Fruit fly (Drosophila melanogaster) whole organism, prepupa: Measurements from ENCODE around the gene CG44869.

Experiments used
- Blimp-1 ChIP-seq: fragments of 200-800 bp; sonication (Bioruptor generic); optimal IDR thresholded peaks from 3 replicates; lab custom pipeline; 2017; ENCODE audit warnings: missing biosample characterization, missing genetic modification characterization, mild to moderate bottlenecking, moderate library complexity, missing genetic modification reagents
- CG10631 ChIP-seq: fragments of 200-800 bp; sonication (Bioruptor generic); optimal IDR thresholded peaks from 2 replicates; lab custom pipeline; 2016; ENCODE audit warnings: missing biosample characterization, missing genetic modification characterization
- CG10669 ChIP-seq: fragments of 200-800 bp; sonication (Bioruptor generic); optimal IDR thresholded peaks from 3 replicates; lab custom pipeline; 2018; ENCODE audit warnings: missing biosample characterization, mild to moderate bottlenecking, missing genetic modification characterization, moderate library complexity
- CG11294 ChIP-seq: fragments of 200-800 bp; sonication (Bioruptor generic); IDR thresholded peaks from 2 replicates; pipeline ENCODE4 v1.3.6; 2022; ENCODE audit warnings: missing biosample characterization, missing genetic modification characterization
- CG11762 ChIP-seq: fragments of 200-800 bp; sonication (Bioruptor generic); optimal IDR thresholded peaks from 3 replicates; lab custom pipeline; 2016; ENCODE audit warnings: missing biosample characterization, missing genetic modification characterization; ENCODE audit not compliant: insufficient read depth
- CG11902 ChIP-seq: fragments of 200-800 bp; sonication (Bioruptor generic); optimal IDR thresholded peaks from 3 replicates; lab custom pipeline; 2016; ENCODE audit warnings: missing biosample characterization, missing genetic modification characterization
- CG15336 ChIP-seq: fragments of 200-800 bp; sonication (Bioruptor generic); IDR thresholded peaks from 2 replicates; pipeline ENCODE4 v1.3.6; 2022; ENCODE audit warnings: missing biosample characterization, missing genetic modification characterization
- CG1621 ChIP-seq: fragments of 200-800 bp; sonication (Bioruptor generic); optimal IDR thresholded peaks from 3 replicates; lab custom pipeline; 2018; ENCODE audit warnings: missing biosample characterization, mild to moderate bottlenecking, missing genetic modification characterization
- CG3032 ChIP-seq: fragments of 200-800 bp; optimal IDR thresholded peaks from 2 replicates; lab custom pipeline; 2019; ENCODE audit warnings: missing biosample characterization, mild to moderate bottlenecking, missing genetic modification characterization, moderate library complexity
- CG31627 ChIP-seq: fragments of 200-800 bp; sonication (Bioruptor generic); optimal IDR thresholded peaks from 3 replicates; lab custom pipeline; 2016; ENCODE audit warnings: missing biosample characterization, missing genetic modification characterization
- CG32006 ChIP-seq: fragments of 200-800 bp; sonication (Bioruptor generic); optimal IDR thresholded peaks from 3 replicates; lab custom pipeline; 2017; ENCODE audit warnings: missing biosample characterization, mild to moderate bottlenecking, missing genetic modification characterization
- CG3919 ChIP-seq: fragments of 200-800 bp; sonication (Bioruptor generic); optimal IDR thresholded peaks from 3 replicates; lab custom pipeline; 2016; ENCODE audit warnings: missing biosample characterization, missing genetic modification characterization
- CG4318 ChIP-seq: fragments of 200-800 bp; sonication (Bioruptor generic); optimal IDR thresholded peaks from 3 replicates; lab custom pipeline; 2017; ENCODE audit warnings: missing biosample characterization, mild to moderate bottlenecking, missing genetic modification characterization
- CG6163 ChIP-seq: fragments of 200-800 bp; sonication (Bioruptor generic); IDR thresholded peaks from 3 replicates; pipeline ENCODE4 v1.3.6; 2022; ENCODE audit warnings: missing biosample characterization, missing genetic modification characterization
- CG6276 ChIP-seq: fragments of 200-800 bp; sonication (Bioruptor generic); optimal IDR thresholded peaks from 2 replicates; lab custom pipeline; 2017; ENCODE audit warnings: missing biosample characterization, mild to moderate bottlenecking, missing genetic modification characterization
- CG6792 ChIP-seq: fragments of 200-800 bp; sonication (Bioruptor generic); optimal IDR thresholded peaks from 3 replicates; lab custom pipeline; 2016; ENCODE audit warnings: missing biosample characterization, missing genetic modification characterization
- CG6808 ChIP-seq: fragments of 200-800 bp; sonication (Bioruptor generic); optimal IDR thresholded peaks from 3 replicates; lab custom pipeline; 2017; ENCODE audit warnings: missing biosample characterization, missing genetic modification characterization, mild to moderate bottlenecking, moderate library complexity, missing genetic modification reagents
- CG6854 ChIP-seq: fragments of 200-800 bp; sonication (Bioruptor generic); optimal IDR thresholded peaks from 2 replicates; lab custom pipeline; 2017; ENCODE audit warnings: missing biosample characterization, mild to moderate bottlenecking, missing genetic modification characterization
- CG7368 ChIP-seq: fragments of 200-800 bp; sonication (Bioruptor generic); optimal IDR thresholded peaks from 3 replicates; lab custom pipeline; 2016; ENCODE audit warnings: missing biosample characterization, missing genetic modification characterization
- CG8119 ChIP-seq: fragments of 200-800 bp; sonication (Bioruptor generic); IDR thresholded peaks from 3 replicates; pipeline ENCODE4 v1.3.6; 2022; ENCODE audit warnings: missing biosample characterization, missing genetic modification characterization
- CG8319 ChIP-seq: fragments of 200-800 bp; sonication (Bioruptor generic); optimal IDR thresholded peaks from 3 replicates; lab custom pipeline; 2016; ENCODE audit warnings: missing biosample characterization, missing genetic modification characterization
- CG8632 ChIP-seq: fragments of 200-800 bp; sonication (Bioruptor generic); optimal IDR thresholded peaks from 3 replicates; lab custom pipeline; 2016; ENCODE audit warnings: missing biosample characterization, missing genetic modification characterization
- CG9139 ChIP-seq: fragments of 200-800 bp; sonication (Bioruptor generic); optimal IDR thresholded peaks from 3 replicates; lab custom pipeline; 2017; ENCODE audit warnings: missing biosample characterization, mild to moderate bottlenecking, missing genetic modification characterization
- Eip75B ChIP-seq: fragments of 200-800 bp; sonication (Bioruptor generic); optimal IDR thresholded peaks from 3 replicates; lab custom pipeline; 2016; ENCODE audit warnings: missing biosample characterization, missing genetic modification characterization
- Eip93F ChIP-seq: fragments of 200-800 bp; sonication (Bioruptor generic); optimal IDR thresholded peaks from 2 replicates; lab custom pipeline; 2016; ENCODE audit warnings: missing biosample characterization, mild to moderate bottlenecking, missing genetic modification characterization
- Ets96B ChIP-seq: fragments of 200-800 bp; optimal IDR thresholded peaks from 2 replicates; lab custom pipeline; 2019; ENCODE audit warnings: missing biosample characterization, mild to moderate bottlenecking, missing genetic modification characterization, moderate library complexity
- Gug ChIP-seq: fragments of 200-800 bp; sonication (Bioruptor generic); IDR thresholded peaks from 2 replicates; pipeline ENCODE4 v1.3.6; 2022; ENCODE audit warnings: missing biosample characterization, missing genetic modification characterization
- Hr38 ChIP-seq: sonication (Bioruptor generic); optimal IDR thresholded peaks from 2 replicates; lab custom pipeline; 2016; ENCODE audit warnings: missing biosample characterization, missing genetic modification characterization
- Hr39 ChIP-seq: fragments of 200-800 bp; sonication (Bioruptor generic); optimal IDR thresholded peaks from 2 replicates; lab custom pipeline; 2016; ENCODE audit warnings: missing biosample characterization, missing genetic modification characterization
- Hr4 ChIP-seq: fragments of 200-800 bp; sonication (Bioruptor generic); optimal IDR thresholded peaks from 3 replicates; lab custom pipeline; 2016; ENCODE audit warnings: missing biosample characterization, missing genetic modification characterization
- Lpt ChIP-seq: fragments of 200-800 bp; sonication (Bioruptor generic); optimal IDR thresholded peaks from 3 replicates; lab custom pipeline; 2016; ENCODE audit warnings: missing biosample characterization, missing genetic modification characterization
- Met ChIP-seq: fragments of 200-800 bp; sonication (Bioruptor generic); optimal IDR thresholded peaks from 3 replicates; lab custom pipeline; 2016; ENCODE audit warnings: missing biosample characterization, missing genetic modification characterization
- OdsH ChIP-seq: fragments of 200-800 bp; sonication (Bioruptor generic); optimal IDR thresholded peaks from 3 replicates; lab custom pipeline; 2016; ENCODE audit warnings: missing biosample characterization, missing genetic modification characterization
- Smox ChIP-seq: fragments of 200-800 bp; sonication (Bioruptor generic); optimal IDR thresholded peaks from 3 replicates; lab custom pipeline; 2016; ENCODE audit warnings: missing biosample characterization, missing genetic modification characterization
- Sox15 ChIP-seq: fragments of 200-800 bp; sonication (Bioruptor generic); optimal IDR thresholded peaks from 3 replicates; lab custom pipeline; 2016; ENCODE audit warnings: missing biosample characterization, missing genetic modification characterization
- achi ChIP-seq: fragments of 200-800 bp; sonication (Bioruptor generic); optimal IDR thresholded peaks from 3 replicates; lab custom pipeline; 2016; ENCODE audit warnings: missing biosample characterization, missing genetic modification characterization
- acj6 ChIP-seq: fragments of 200-800 bp; sonication (Bioruptor generic); optimal IDR thresholded peaks from 3 replicates; lab custom pipeline; 2016; ENCODE audit warnings: missing biosample characterization, missing genetic modification characterization
- cyc ChIP-seq: fragments of 200-800 bp; sonication (Bioruptor generic); optimal IDR thresholded peaks from 3 replicates; lab custom pipeline; 2016; ENCODE audit warnings: missing biosample characterization, missing genetic modification characterization
- dac ChIP-seq: fragments of 200-800 bp; sonication (Bioruptor generic); optimal IDR thresholded peaks from 2 replicates; lab custom pipeline; 2017; ENCODE audit warnings: missing biosample characterization, mild to moderate bottlenecking, missing genetic modification characterization
- dsx ChIP-seq: fragments of 200-800 bp; optimal IDR thresholded peaks from 3 replicates; lab custom pipeline; 2019; ENCODE audit warnings: missing biosample characterization, mild to moderate bottlenecking, missing genetic modification characterization, moderate library complexity; ENCODE audit not compliant: poor library complexity, severe bottlenecking
- eg ChIP-seq: fragments of 200-800 bp; sonication (Bioruptor generic); IDR thresholded peaks from 3 replicates; pipeline ENCODE4 v1.3.6; 2022; ENCODE audit warnings: missing biosample characterization, missing genetic modification characterization
- esn ChIP-seq: fragments of 200-800 bp; sonication (Bioruptor generic); optimal IDR thresholded peaks from 2 replicates; lab custom pipeline; 2016; ENCODE audit warnings: missing biosample characterization, mild to moderate bottlenecking, missing genetic modification characterization, moderate library complexity
- fd59A ChIP-seq: fragments of 200-800 bp; sonication (Bioruptor generic); optimal IDR thresholded peaks from 2 replicates; lab custom pipeline; 2017; ENCODE audit warnings: missing biosample characterization, mild to moderate bottlenecking, missing genetic modification characterization, missing genetic modification reagents
- fd85E ChIP-seq: fragments of 200-800 bp; sonication (Bioruptor generic); optimal IDR thresholded peaks from 3 replicates; lab custom pipeline; 2016; ENCODE audit warnings: missing biosample characterization, missing genetic modification characterization
- fkh ChIP-seq: fragments of 200-800 bp; sonication (Bioruptor generic); optimal IDR thresholded peaks from 3 replicates; lab custom pipeline; 2017; ENCODE audit warnings: missing biosample characterization, mild to moderate bottlenecking, missing genetic modification characterization, moderate library complexity
- net ChIP-seq: fragments of 200-800 bp; sonication (Bioruptor generic); optimal IDR thresholded peaks from 3 replicates; lab custom pipeline; 2016; ENCODE audit warnings: missing biosample characterization, missing genetic modification characterization
- pdm3 ChIP-seq: fragments of 200-800 bp; sonication (Bioruptor generic); optimal IDR thresholded peaks from 3 replicates; lab custom pipeline; 2016; ENCODE audit warnings: missing biosample characterization, missing genetic modification characterization
- salr ChIP-seq, 2 experiments: fragments of 200-800 bp; sonication (Bioruptor generic); optimal IDR thresholded peaks; 3 replicates each; lab custom pipeline; 2016 to 2018; ENCODE audit warnings: missing biosample characterization in 2 of 2, missing genetic modification characterization in 2 of 2, mild to moderate bottlenecking in 1 of 2
- ss ChIP-seq, 2 experiments: fragments of 200-800 bp; sonication (Bioruptor generic); optimal IDR thresholded peaks; 2 replicates in 1 of 2; 3 replicates in 1 of 2; lab custom pipeline; 2017 to 2018; ENCODE audit warnings: mild to moderate bottlenecking in 2 of 2, missing biosample characterization in 2 of 2, missing genetic modification characterization in 2 of 2, moderate library complexity in 1 of 2
- svp ChIP-seq: fragments of 200-800 bp; sonication (Bioruptor generic); peaks from one replicate; lab custom pipeline; 2016; ENCODE audit warnings: missing biosample characterization, missing genetic modification characterization
- topi ChIP-seq: fragments of 200-800 bp; sonication (Bioruptor generic); optimal IDR thresholded peaks from 3 replicates; lab custom pipeline; 2016; ENCODE audit warnings: missing biosample characterization, missing genetic modification characterization
- vri ChIP-seq: fragments of 200-800 bp; sonication (Bioruptor generic); optimal IDR thresholded peaks from 3 replicates; lab custom pipeline; 2016; ENCODE audit warnings: missing biosample characterization, mild to moderate bottlenecking, missing genetic modification characterization

The CG44869 gene

dm6 chr2L:15386749-15387148 is 31.4 kb downstream of the CG44869 start:
- no peak for TF ChIP-seq CG11902
- TF ChIP-seq CG32006 = no peak
- peak; percentile 33 for TF ChIP-seq OdsH (GFP tag; lab: Kevin White, UChicago)
- TF ChIP-seq Eip75B (GFP tag; lab: Kevin White, UChicago) = peak; percentile 29
- peak; percentile 23 for TF ChIP-seq CG6808
- peak; percentile 44 for TF ChIP-seq CG31627 (GFP tag; lab: Kevin White, UChicago)
- TF ChIP-seq pdm3 (GFP tag; lab: Kevin White, UChicago) = peak; percentile 3
- TF ChIP-seq net (GFP tag; lab: Kevin White, UChicago) = no peak
- no peak for TF ChIP-seq Eip93F
- peak in 1 of 2 experiments; percentile 35 for TF ChIP-seq ss (GFP tag; optimal IDR thresholded peaks at IDR 0.05; lab: Kevin White, UChicago)
- TF ChIP-seq fd85E = no peak
- peak; percentile 54 for TF ChIP-seq cyc
- no peak for TF ChIP-seq CG1621 (tag; lab: Kevin White, UChicago)
- TF ChIP-seq CG6792 = peak; percentile 4
- peak; percentile 48 for TF ChIP-seq esn (GFP tag; lab: Kevin White, UChicago)
- no peak for TF ChIP-seq Lpt (GFP tag; lab: Kevin White, UChicago)
- TF ChIP-seq salr (GFP tag; optimal IDR thresholded peaks at IDR 0.05; lab: Kevin White, UChicago) = no peak
- TF ChIP-seq vri (GFP tag; lab: Kevin White, UChicago) = no peak
- peak; percentile 5 for TF ChIP-seq CG9139 (GFP tag; lab: Kevin White, UChicago)
- peak; percentile 67 for TF ChIP-seq dsx
- TF ChIP-seq Hr38 (GFP tag; lab: Kevin White, UChicago) = no peak
- TF ChIP-seq Gug (GFP tag; lab: Robert Waterston, UW) = no peak
- no peak for TF ChIP-seq CG4318 (GFP tag; lab: Kevin White, UChicago)
- peak; percentile 65 for TF ChIP-seq CG10669 (GFP tag; lab: Kevin White, UChicago)
- no peak for TF ChIP-seq CG15336 (GFP tag; lab: Robert Waterston, UW)
- peak; percentile 15 for TF ChIP-seq CG8632 (GFP tag; lab: Kevin White, UChicago)
- TF ChIP-seq Sox15 (GFP tag; lab: Kevin White, UChicago) = no peak
- peak; percentile 29 for TF ChIP-seq CG3919 (GFP tag; lab: Kevin White, UChicago)
- no peak for TF ChIP-seq CG7368 (GFP tag; lab: Kevin White, UChicago)
- no peak for TF ChIP-seq Blimp-1
- TF ChIP-seq acj6 (GFP tag; lab: Kevin White, UChicago) = peak; percentile 42
- TF ChIP-seq CG11762 (GFP tag; lab: Kevin White, UChicago) = peak; percentile 19
- TF ChIP-seq CG6163 = 0 out of 3 replicates have a peak, but pooled peaks have one; percentile 36
- TF ChIP-seq CG3032 (tag; lab: Kevin White, UChicago) = peak; percentile 69
- TF ChIP-seq CG8119 = no peak
- peak; percentile 66 for TF ChIP-seq topi (GFP tag; lab: Kevin White, UChicago)
- TF ChIP-seq eg (GFP tag; lab: Robert Waterston, UW) = no peak
- TF ChIP-seq CG10631 = peak; percentile 62
- TF ChIP-seq CG6854 (GFP tag; lab: Kevin White, UChicago) = no peak
- TF ChIP-seq dac (GFP tag; lab: Kevin White, UChicago) = no peak
- no peak for TF ChIP-seq Hr4 (GFP tag; lab: Kevin White, UChicago)
- TF ChIP-seq CG8319 = peak; percentile 11
- peak; percentile 79 for TF ChIP-seq svp (GFP tag; lab: Kevin White, UChicago)
- TF ChIP-seq CG6276 (GFP tag; lab: Kevin White, UChicago) = no peak
- TF ChIP-seq Met (GFP tag; lab: Kevin White, UChicago) = peak; percentile 58
- peak; percentile 42 for TF ChIP-seq fd59A
- TF ChIP-seq Hr39 (GFP tag; lab: Kevin White, UChicago) = peak; percentile 57
- TF ChIP-seq fkh (GFP tag; lab: Kevin White, UChicago) = no peak
- peak; percentile 29 for TF ChIP-seq achi (GFP tag; lab: Kevin White, UChicago)
- TF ChIP-seq Ets96B (tag; lab: Kevin White, UChicago) = peak; percentile 76
- TF ChIP-seq CG11294 (GFP tag; lab: Robert Waterston, UW) = no peak
- peak; percentile 31 for TF ChIP-seq Smox (GFP tag; lab: Kevin White, UChicago)
